Worm (Caenorhabditis elegans) whole organism, young adult: Measurements from ENCODE around the gene F59B8.1.

Source experiments
- B0035.1 ChIP-seq: sonication (generic microtip); optimal IDR thresholded peaks from 2 replicates; lab custom pipeline; 2016; ENCODE audit warnings: missing genetic modification characterization, mild to moderate bottlenecking, missing compliant biosample characterization, missing genotype, missing genetic modification reagents
- C06A6.2 ChIP-seq: fragments of 200-800 bp; sonication (Bioruptor generic); conservative IDR thresholded peaks from 2 replicates; pipeline ENCODE4 v1.3.6; 2022; ENCODE audit warnings: missing genetic modification characterization, missing compliant biosample characterization
- F37B4.10 ChIP-seq: fragments of 200-800 bp; sonication (Bioruptor generic); IDR thresholded peaks from 2 replicates; pipeline ENCODE4 v1.3.6; 2022; ENCODE audit warnings: missing genetic modification characterization, missing compliant biosample characterization
- F39B2.1 ChIP-seq: fragments of 200-800 bp; sonication (Bioruptor generic); IDR thresholded peaks from 2 replicates; pipeline ENCODE4 v1.3.6; 2022; ENCODE audit warnings: missing genetic modification reagents, missing genetic modification characterization, missing compliant biosample characterization
- F57A8.1 ChIP-seq: fragments of 200-800 bp; sonication (Bioruptor generic); optimal IDR thresholded peaks from 2 replicates; lab custom pipeline; 2018; ENCODE audit warnings: mild to moderate bottlenecking, missing genetic modification characterization, moderate library complexity, missing compliant biosample characterization
- F57C9.4 ChIP-seq: sonication (generic microtip); optimal IDR thresholded peaks from 2 replicates; lab custom pipeline; 2017; ENCODE audit warnings: mild to moderate bottlenecking, missing genetic modification characterization, missing compliant biosample characterization
- Y53F4B.3 ChIP-seq: fragments of 200-800 bp; sonication (Bioruptor generic); IDR thresholded peaks from 2 replicates; pipeline ENCODE4 v1.3.6; 2022; ENCODE audit warnings: missing genetic modification reagents, missing genetic modification characterization, missing compliant biosample characterization
- Y95B8A.8 ChIP-seq: fragments of 200-800 bp; sonication (Bioruptor generic); IDR thresholded peaks from 2 replicates; pipeline ENCODE4 v1.3.6; 2022; ENCODE audit warnings: missing genetic modification reagents, missing genetic modification characterization, missing compliant biosample characterization
- aptf-2 ChIP-seq: fragments of 200-800 bp; sonication (Bioruptor generic); conservative IDR thresholded peaks from 2 replicates; pipeline ENCODE4 v1.3.6; 2022; ENCODE audit warnings: missing genetic modification reagents, missing genetic modification characterization, missing compliant biosample characterization
- aptf-3 ChIP-seq: fragments of 200-800 bp; sonication (Bioruptor generic); IDR thresholded peaks from 2 replicates; pipeline ENCODE4 v1.3.6; 2022; ENCODE audit warnings: missing genetic modification characterization, missing compliant biosample characterization
- attf-3 ChIP-seq: fragments of 200-800 bp; sonication (Bioruptor generic); conservative IDR thresholded peaks from 2 replicates; pipeline ENCODE4 v1.3.6; 2022; ENCODE audit warnings: missing genetic modification reagents, missing genetic modification characterization, missing compliant biosample characterization
- ccch-3 ChIP-seq: fragments of 200-800 bp; sonication (Bioruptor generic); optimal IDR thresholded peaks from 2 replicates; lab custom pipeline; 2018; ENCODE audit warnings: mild to moderate bottlenecking, missing genetic modification characterization, missing compliant biosample characterization
- cebp-1 ChIP-seq, 2 experiments: fragments of 200-800 bp in 1 of 2; sonication (Bioruptor generic) in 1 of 2; sonication (generic microtip) in 1 of 2; IDR thresholded peaks in 1 of 2; optimal IDR thresholded peaks in 1 of 2; 2 replicates each; pipeline versions ENCODE4 v1.3.6 to Lab custom; 2017 to 2022; ENCODE audit warnings: missing compliant biosample characterization in 2 of 2, missing genetic modification characterization in 2 of 2, mild to moderate bottlenecking in 1 of 2, missing genetic modification reagents in 1 of 2, moderate library complexity in 1 of 2
- ceh-27 ChIP-seq: fragments of 200-800 bp; sonication (Bioruptor generic); optimal IDR thresholded peaks from 2 replicates; lab custom pipeline; 2018; ENCODE audit warnings: mild to moderate bottlenecking, missing genetic modification characterization, moderate library complexity, missing compliant biosample characterization
- ceh-40 ChIP-seq: fragments of 200-800 bp; sonication (Bioruptor generic); IDR thresholded peaks from 2 replicates; pipeline ENCODE4 v1.3.6; 2022; ENCODE audit warnings: missing genetic modification characterization, missing compliant biosample characterization
- chd-7 ChIP-seq: sonication (generic microtip); optimal IDR thresholded peaks from 2 replicates; lab custom pipeline; 2016; ENCODE audit warnings: mild to moderate bottlenecking, missing genetic modification characterization, moderate library complexity, missing compliant biosample characterization
- dpl-1 ChIP-seq: fragments of 150-350 bp; optimal IDR thresholded peaks from 2 replicates; lab custom pipeline; 2014; ENCODE audit warnings: missing biosample characterization, missing genetic modification reagents, missing genetic modification characterization
- egl-44 ChIP-seq: fragments of 200-800 bp; sonication (Bioruptor generic); IDR thresholded peaks from 2 replicates; pipeline ENCODE4 v1.3.6; 2022; ENCODE audit warnings: missing genetic modification reagents, missing genetic modification characterization, missing compliant biosample characterization
- fkh-3 ChIP-seq: sonication (generic microtip); optimal IDR thresholded peaks from 2 replicates; lab custom pipeline; 2016; ENCODE audit warnings: mild to moderate bottlenecking, missing genetic modification characterization, missing compliant biosample characterization
- gei-17 ChIP-seq: fragments of 200-800 bp; sonication (Bioruptor generic); optimal IDR thresholded peaks from 2 replicates; lab custom pipeline; 2018; ENCODE audit warnings: mild to moderate bottlenecking, missing genetic modification characterization, missing compliant biosample characterization
- him-1 ChIP-seq: sonication (generic microtip); optimal IDR thresholded peaks from 2 replicates; lab custom pipeline; 2016; ENCODE audit warnings: missing genotype, missing genetic modification reagents, missing genetic modification characterization, missing compliant biosample characterization
- lag-1 ChIP-seq: fragments of 200-800 bp; sonication (Bioruptor generic); IDR thresholded peaks from 2 replicates; pipeline ENCODE4 v1.3.6; 2022; ENCODE audit warnings: missing genetic modification reagents, missing genetic modification characterization, missing compliant biosample characterization
- let-607 ChIP-seq, 2 experiments: fragments of 200-800 bp in 1 of 2; sonication (Bioruptor generic) in 1 of 2; sonication (generic microtip) in 1 of 2; optimal IDR thresholded peaks; 2 replicates each; lab custom pipeline; 2016 to 2018; ENCODE audit warnings: mild to moderate bottlenecking in 2 of 2, missing compliant biosample characterization in 2 of 2, missing genetic modification characterization in 2 of 2, moderate library complexity in 2 of 2, missing genotype in 1 of 2
- lin-35 ChIP-seq, 3 experiments: fragments of 150-350 bp in 2 of 3; sonication (generic microtip) in 1 of 3; optimal IDR thresholded peaks; 2 replicates each; lab custom pipeline; 2014 to 2018; ENCODE audit warnings: missing biosample characterization in 3 of 3, missing genetic modification characterization in 3 of 3, missing genetic modification reagents in 3 of 3
- lin-54 ChIP-seq: fragments of 200-800 bp; sonication (Bioruptor generic); optimal IDR thresholded peaks from 2 replicates; lab custom pipeline; 2018; ENCODE audit warnings: mild to moderate bottlenecking, missing genetic modification characterization, missing compliant biosample characterization
- lsy-27 ChIP-seq: sonication (generic microtip); optimal IDR thresholded peaks from 2 replicates; lab custom pipeline; 2017; ENCODE audit warnings: missing genetic modification characterization, mild to moderate bottlenecking, missing compliant biosample characterization, antibody characterized with exemption, missing genotype, borderline replicate concordance; ENCODE audit not compliant: insufficient read depth
- madf-10 ChIP-seq: sonication (generic microtip); optimal IDR thresholded peaks from 2 replicates; lab custom pipeline; 2016; ENCODE audit warnings: mild to moderate bottlenecking, missing genetic modification characterization, missing compliant biosample characterization
- mcd-1 ChIP-seq: fragments of 200-800 bp; sonication (Bioruptor generic); IDR thresholded peaks from 2 replicates; pipeline ENCODE4 v1.3.6; 2022; ENCODE audit warnings: missing genetic modification reagents, missing genetic modification characterization, missing compliant biosample characterization
- mel-28 ChIP-seq: sonication (generic microtip); optimal IDR thresholded peaks from 2 replicates; lab custom pipeline; 2016; ENCODE audit warnings: borderline replicate concordance, mild to moderate bottlenecking, missing genetic modification characterization, missing compliant biosample characterization
- mes-4 ChIP-seq: sonication (generic microtip); optimal IDR thresholded peaks from 2 replicates; lab custom pipeline; 2016; ENCODE audit warnings: missing genotype, missing genetic modification characterization, missing compliant biosample characterization
- mxl-1 ChIP-seq: sonication (generic microtip); optimal IDR thresholded peaks from 2 replicates; lab custom pipeline; 2016; ENCODE audit warnings: missing genetic modification characterization, missing compliant biosample characterization
- nfya-2 ChIP-seq: fragments of 200-800 bp; sonication (Bioruptor generic); IDR thresholded peaks from 2 replicates; pipeline ENCODE4 v1.3.6; 2022; ENCODE audit warnings: missing genetic modification reagents, missing genetic modification characterization, missing compliant biosample characterization
- nhr-80 ChIP-seq: sonication (generic microtip); optimal IDR thresholded peaks from 2 replicates; lab custom pipeline; 2016; ENCODE audit warnings: missing genetic modification characterization, missing compliant biosample characterization
- nhr-90 ChIP-seq: sonication (generic microtip); optimal IDR thresholded peaks from 2 replicates; lab custom pipeline; 2016; ENCODE audit warnings: missing genotype, mild to moderate bottlenecking, missing genetic modification characterization, missing compliant biosample characterization
- pha-4 ChIP-seq: fragments of 150-350 bp; sonication (generic microtip); optimal IDR thresholded peaks from 2 replicates; lab custom pipeline; 2014; ENCODE audit warnings: missing biosample characterization, missing genetic modification reagents, missing genetic modification characterization
- rcor-1 ChIP-seq: fragments of 200-800 bp; sonication (Bioruptor generic); IDR thresholded peaks from 2 replicates; pipeline ENCODE4 v1.3.6; 2022; ENCODE audit warnings: missing genetic modification reagents, missing genetic modification characterization, missing compliant biosample characterization
- rec-8 ChIP-seq, 2 experiments: sonication (generic microtip); optimal IDR thresholded peaks; 2 replicates each; lab custom pipeline; 2016; ENCODE audit warnings: mild to moderate bottlenecking in 2 of 2, missing genetic modification characterization in 2 of 2, missing genetic modification reagents in 2 of 2, missing genotype in 2 of 2, missing biosample characterization in 1 of 2, missing compliant biosample characterization in 1 of 2, moderate library complexity in 1 of 2
- repo-1 ChIP-seq: sonication (generic microtip); optimal IDR thresholded peaks from 2 replicates; lab custom pipeline; 2017; ENCODE audit warnings: mild to moderate bottlenecking, missing genetic modification characterization, missing compliant biosample characterization
- rpc-1 ChIP-seq, 2 experiments: fragments of 150-350 bp in 1 of 2; sonication (generic microtip) in 1 of 2; optimal IDR thresholded peaks; 2 replicates each; lab custom pipeline; 2014 to 2018; ENCODE audit warnings: missing biosample characterization in 1 of 2, missing genetic modification characterization in 1 of 2, missing genetic modification reagents in 1 of 2, missing genotype in 1 of 2
- sdz-38 ChIP-seq: sonication (generic microtip); optimal IDR thresholded peaks from 2 replicates; lab custom pipeline; 2016; ENCODE audit warnings: missing genotype, missing genetic modification characterization, missing compliant biosample characterization
- sea-2 ChIP-seq: fragments of 200-800 bp; sonication (Bioruptor generic); IDR thresholded peaks from 2 replicates; pipeline ENCODE4 v1.3.6; 2022; ENCODE audit warnings: missing genetic modification characterization, missing compliant biosample characterization
- snpc-1.1 ChIP-seq: sonication (generic microtip); optimal IDR thresholded peaks from 2 replicates; lab custom pipeline; 2017; ENCODE audit warnings: missing genetic modification characterization, mild to moderate bottlenecking, missing compliant biosample characterization, antibody characterized with exemption, moderate library complexity, missing genotype, missing genetic modification reagents; ENCODE audit not compliant: insufficient read depth
- snpc-3.4 ChIP-seq: sonication (generic microtip); optimal IDR thresholded peaks from 2 replicates; lab custom pipeline; 2017; ENCODE audit warnings: missing genetic modification characterization, mild to moderate bottlenecking, missing compliant biosample characterization, antibody characterized with exemption, moderate library complexity, missing genotype, missing genetic modification reagents
- tbp1 ChIP-seq: fragments of 200-800 bp; sonication (Bioruptor generic); optimal IDR thresholded peaks from 2 replicates; lab custom pipeline; 2018; ENCODE audit warnings: mild to moderate bottlenecking, missing genetic modification characterization, missing compliant biosample characterization
- unc-62 ChIP-seq: fragments of 150-350 bp; optimal IDR thresholded peaks from 2 replicates; lab custom pipeline; 2014; ENCODE audit warnings: missing biosample characterization, missing genetic modification reagents, missing genetic modification characterization
- zim-3 ChIP-seq: sonication (generic microtip); optimal IDR thresholded peaks from 2 replicates; lab custom pipeline; 2017; ENCODE audit warnings: mild to moderate bottlenecking, missing genetic modification characterization, moderate library complexity, missing compliant biosample characterization
- ztf-22 ChIP-seq: fragments of 200-800 bp; sonication (Bioruptor generic); optimal IDR thresholded peaks from 2 replicates; lab custom pipeline; 2018; ENCODE audit warnings: mild to moderate bottlenecking, missing genetic modification characterization, moderate library complexity, missing compliant biosample characterization
- ztf-6 ChIP-seq: fragments of 200-800 bp; sonication (Bioruptor generic); IDR thresholded peaks from 2 replicates; pipeline ENCODE4 v1.3.6; 2022; ENCODE audit warnings: missing genetic modification reagents, missing genetic modification characterization, missing compliant biosample characterization

Gene F59B8.1

DNA sequence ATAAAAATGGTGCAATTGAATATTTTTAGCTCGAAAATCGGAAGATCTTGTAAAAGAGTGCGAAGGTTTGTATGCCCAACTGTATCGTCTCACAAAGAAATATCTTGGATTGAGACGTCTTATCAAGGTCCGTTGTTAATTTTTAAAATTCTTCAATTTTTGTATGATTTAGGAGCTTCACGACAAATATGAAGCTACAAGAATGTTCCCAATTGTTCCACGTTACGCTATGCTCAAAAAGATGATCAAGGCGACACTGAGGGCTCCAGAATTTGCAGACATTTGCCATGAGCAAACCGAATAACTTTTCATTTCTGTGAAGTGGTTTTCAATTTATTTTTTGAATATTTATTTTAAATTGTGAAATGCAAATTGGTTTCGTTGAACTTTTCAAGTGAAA, 10.7 kb downstream of the F59B8.1 start (continued):
- peak; percentile 41 for TF ChIP-seq snpc-1.1
- no peak for TF ChIP-seq lag-1 (GFP tag; lab: Robert Waterston, UW)
- no peak for TF ChIP-seq ceh-27 (GFP tag; lab: Kevin White, UChicago)
- no peak for TF ChIP-seq dpl-1
- TF ChIP-seq F39B2.1, result no peak
- no peak for TF ChIP-seq F57C9.4 (tag; lab: Kevin White, UChicago)
- TF ChIP-seq Y53F4B.3 (GFP tag; lab: Robert Waterston, UW), result no peak
- TF ChIP-seq zim-3 (tag; lab: Kevin White, UChicago), result no peak
- no peak for TF ChIP-seq mxl-1 (tag; lab: Kevin White, UChicago)
- no peak for TF ChIP-seq mes-4
- TF ChIP-seq Y95B8A.8 (GFP tag; lab: Robert Waterston, UW), result peak; percentile 88
- no peak for TF ChIP-seq tbp1 (GFP tag; lab: Kevin White, UChicago)
- no peak for TF ChIP-seq rec-8 (tag; optimal IDR thresholded peaks at IDR 0.05; lab: Kevin White, UChicago)
- no peak for TF ChIP-seq egl-44
- peak; percentile 22 for TF ChIP-seq nhr-80 (tag; lab: Kevin White, UChicago)
- no peak for TF ChIP-seq nhr-90 (tag; lab: Kevin White, UChicago)
- no peak for TF ChIP-seq pha-4 (tag; lab: Kevin White, UChicago)
- no peak for TF ChIP-seq ztf-6 (GFP tag; lab: Robert Waterston, UW)
- TF ChIP-seq ccch-3 (GFP tag; lab: Kevin White, UChicago), result no peak
- TF ChIP-seq nfya-2, result no peak
- no peak for TF ChIP-seq madf-10 (tag; lab: Kevin White, UChicago)
- no peak for TF ChIP-seq ceh-40 (GFP tag; lab: Robert Waterston, UW)
- no peak for TF ChIP-seq attf-3 (GFP tag; lab: Robert Waterston, UW)
- no peak for TF ChIP-seq lsy-27
- TF ChIP-seq ztf-22 (GFP tag; lab: Kevin White, UChicago), result no peak
- TF ChIP-seq sea-2 (GFP tag; lab: Robert Waterston, UW), result no peak
- no peak; the same call in 1 of the 2 replicates for TF ChIP-seq C06A6.2 (GFP tag; lab: Robert Waterston, UW)
- TF ChIP-seq F57A8.1 (GFP tag; lab: Kevin White, UChicago), result no peak
- TF ChIP-seq lin-35 (GFP tag; optimal IDR thresholded peaks at IDR 0.05; lab: Kevin White, UChicago), result no peak
- TF ChIP-seq gei-17 (GFP tag; lab: Kevin White, UChicago), result peak; percentile 32
- TF ChIP-seq B0035.1 (tag; lab: Kevin White, UChicago), result no peak
- no peak for TF ChIP-seq unc-62 (GFP tag; lab: Kevin White, UChicago)
- TF ChIP-seq snpc-3.4, result peak; percentile 12
- TF ChIP-seq rcor-1, result no peak
- TF ChIP-seq mcd-1 (GFP tag; lab: Robert Waterston, UW), result no peak
- no peak for TF ChIP-seq let-607 (tag; optimal IDR thresholded peaks at IDR 0.05; lab: Kevin White, UChicago)
- no peak for TF ChIP-seq cebp-1 (GFP tag; IDR thresholded peaks at IDR 0.05; lab: Robert Waterston, UW)
- peak; percentile 34 for TF ChIP-seq cebp-1 (tag; optimal IDR thresholded peaks at IDR 0.05; lab: Kevin White, UChicago)
- TF ChIP-seq chd-7 (tag; lab: Kevin White, UChicago), result peak; percentile 26
- no peak for TF ChIP-seq F37B4.10
- no peak for TF ChIP-seq fkh-3 (tag; lab: Kevin White, UChicago)
- no peak for TF ChIP-seq aptf-2 (GFP tag; lab: Robert Waterston, UW)
- peak; percentile 92 for TF ChIP-seq repo-1 (tag; lab: Kevin White, UChicago)
- TF ChIP-seq lin-54 (GFP tag; lab: Kevin White, UChicago), result peak; percentile 27
- no peak for TF ChIP-seq aptf-3 (GFP tag; lab: Robert Waterston, UW)
- peak; percentile 62 for TF ChIP-seq him-1 (tag; lab: Kevin White, UChicago)
- no peak for TF ChIP-seq mel-28 (tag; lab: Kevin White, UChicago)
- no peak for TF ChIP-seq sdz-38
- TF ChIP-seq rpc-1 (optimal IDR thresholded peaks at IDR 0.05; lab: Kevin White, UChicago), result no peak
- TF ChIP-seq rpc-1 (tag; optimal IDR thresholded peaks at IDR 0.05; lab: Kevin White, UChicago), result no peak
